Worm (Caenorhabditis elegans): ENCODE results near the gene daf-31.

DNA sequence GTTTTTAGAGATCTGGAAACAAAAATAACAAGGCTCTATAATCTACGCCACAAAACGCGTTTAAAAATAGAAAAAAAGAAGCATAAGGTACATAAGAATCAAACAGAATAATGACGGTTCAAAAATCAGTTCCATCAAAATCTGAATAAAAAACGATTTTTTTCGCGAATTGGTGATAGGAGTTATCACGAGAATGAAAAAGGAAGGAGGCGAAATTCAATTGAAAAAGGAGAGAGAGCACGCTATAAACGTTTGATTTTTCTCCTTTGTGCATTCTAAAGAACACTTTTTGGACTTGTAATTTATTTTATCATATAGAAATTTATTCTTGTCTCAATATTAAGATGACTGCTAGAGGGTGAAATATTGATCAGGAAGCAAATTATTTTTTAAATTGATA is 38.7 kb upstream of the daf-31 start:
- TF ChIP-seq snpc-4 (tag; optimal IDR thresholded peaks at IDR 0.05): no peak
- no peak for TF ChIP-seq Y5F2A.4 (GFP tag; optimal IDR thresholded peaks at IDR 0.05)
- no peak for TF ChIP-seq ctbp-1 (GFP tag; IDR thresholded peaks at IDR 0.05)
- no peak for TF ChIP-seq F49E8.2 (tag; optimal IDR thresholded peaks at IDR 0.05; ENCODE audit: borderline replicate concordance)
- no peak for TF ChIP-seq dpl-1 (GFP tag; optimal IDR thresholded peaks at IDR 0.05)
- no peak for TF ChIP-seq unc-62 (GFP tag; optimal IDR thresholded peaks at IDR 0.05 in 1 of 2)
- no peak for TF ChIP-seq unc-62 (tag; optimal IDR thresholded peaks at IDR 0.05)

Data from whole organism, L4 larva.